Fruit fly (Drosophila melanogaster): ENCODE measurements around the gene CG5399.
A peak's percentile ranks its signal among the peaks of the same experiment; 100 is the strongest.

The CG5399 gene

DNA sequence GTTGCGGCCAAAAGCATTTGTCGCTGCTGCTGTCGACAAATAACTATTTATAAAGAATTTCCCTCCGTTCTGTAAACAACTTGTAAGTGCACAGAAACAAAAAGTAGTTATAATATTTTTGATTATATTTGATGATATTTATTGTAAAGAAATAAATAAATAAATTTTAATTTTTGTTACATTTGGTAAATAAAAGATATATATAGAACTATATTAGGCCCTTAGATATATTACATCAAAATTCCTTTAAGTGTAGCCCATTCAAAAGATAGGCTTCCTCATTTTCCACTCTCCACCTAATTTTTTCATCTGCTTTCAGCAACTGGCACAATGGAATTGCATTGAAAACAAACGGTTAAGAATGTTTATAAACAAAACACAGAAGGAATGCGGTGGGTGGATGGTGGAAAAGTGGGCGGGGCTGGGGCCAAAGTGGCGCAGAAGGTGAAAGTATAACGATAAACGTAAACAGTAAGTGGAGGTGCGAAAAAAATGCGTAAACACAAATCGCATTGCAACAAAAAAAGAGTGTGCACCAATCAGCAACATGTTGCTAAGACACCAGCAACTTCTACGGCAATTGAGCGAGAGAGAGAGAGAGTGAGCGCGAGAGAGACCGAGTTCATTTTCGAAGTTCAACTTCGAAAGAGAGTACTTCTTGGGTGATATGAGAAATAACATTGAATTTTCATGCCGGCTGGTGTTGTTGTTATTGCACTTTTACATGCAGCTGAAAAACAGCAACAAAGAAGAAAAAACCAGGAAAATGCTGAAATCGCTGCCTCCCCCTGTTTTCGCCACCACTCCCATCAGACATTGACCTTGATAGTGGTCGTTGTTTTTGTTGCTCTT, 30.5 kb upstream of the CG5399 start:
- no peak for TF ChIP-seq CG15710 (tag; optimal IDR thresholded peaks at IDR 0.05)
- TF ChIP-seq CG13204 (GFP tag; optimal IDR thresholded peaks at IDR 0.05): no peak
- TF ChIP-seq Pif1B (GFP tag; optimal IDR thresholded peaks at IDR 0.05): no peak
- no peak; the same call in 1 of the 2 replicates for TF ChIP-seq Ets98B (GFP tag; IDR thresholded peaks at IDR 0.05)
- TF ChIP-seq D1 (tag; optimal IDR thresholded peaks at IDR 0.05): no peak
- TF ChIP-seq CG34367 (tag; optimal IDR thresholded peaks at IDR 0.05): no peak
- TF ChIP-seq CG10348 (GFP tag; IDR thresholded peaks at IDR 0.05): no peak
- TF ChIP-seq CG12605 (GFP tag; IDR thresholded peaks at IDR 0.05): peak; percentile 34; the same call in 1 of the 2 replicates
- TF ChIP-seq Pif1A (GFP tag; optimal IDR thresholded peaks at IDR 0.05): no peak
- TF ChIP-seq CG32121 (GFP tag; IDR thresholded peaks at IDR 0.05): no peak
- peak; percentile 49; the same call in 1 of the 3 replicates for TF ChIP-seq CG4496 (GFP tag; IDR thresholded peaks at IDR 0.05)
- no peak for TF ChIP-seq Snoo (tag; optimal IDR thresholded peaks at IDR 0.05)
- TF ChIP-seq CG17806 (tag; optimal IDR thresholded peaks at IDR 0.05): no peak
- TF ChIP-seq CG14655 (GFP tag; optimal IDR thresholded peaks at IDR 0.05): no peak
- peak; percentile 54 for TF ChIP-seq EcR (GFP tag; optimal IDR thresholded peaks at IDR 0.05)
- TF ChIP-seq rn (GFP tag; IDR thresholded peaks at IDR 0.05): no peak
- 0 out of 3 replicates have a peak, but pooled peaks have one; percentile 16 for TF ChIP-seq fd96Ca (GFP tag; IDR thresholded peaks at IDR 0.05)

DNA sequence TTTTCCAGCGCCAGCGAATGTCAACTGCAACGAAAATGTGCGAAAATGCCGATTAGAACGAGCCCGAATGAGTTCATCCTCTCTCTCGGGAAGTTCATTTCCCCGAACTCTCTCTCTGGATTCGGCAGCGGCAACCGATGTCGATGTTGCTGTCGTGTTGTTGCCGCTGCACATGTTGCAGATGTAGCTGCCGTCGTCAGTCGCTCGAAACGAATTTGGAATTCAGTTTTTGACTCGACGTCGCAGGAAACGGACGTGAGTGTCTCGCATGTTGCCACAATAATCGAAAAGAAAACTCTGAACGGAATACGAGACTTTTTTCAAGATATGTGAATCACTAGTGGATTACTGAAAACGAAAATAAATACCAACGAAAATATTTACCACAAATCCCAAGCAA, 29.1 kb upstream of the CG5399 start, which contains the start of gene pxb:
Gene pxb (plus strand): TSS at position 222 of the 400 bp plus-strand sequence.
- TF ChIP-seq CG15710 (tag; optimal IDR thresholded peaks at IDR 0.05) (no peak), CG14655 (GFP tag; optimal IDR thresholded peaks at IDR 0.05) (no peak), Snoo (tag; optimal IDR thresholded peaks at IDR 0.05) (peak; percentile 18), D1 (tag; optimal IDR thresholded peaks at IDR 0.05) (no peak), fd96Ca (GFP tag; IDR thresholded peaks at IDR 0.05) (peak; percentile 48; the same call in 1 of the 3 replicates), CG10348 (GFP tag; IDR thresholded peaks at IDR 0.05) (no peak), CG17806 (tag; optimal IDR thresholded peaks at IDR 0.05) (no peak), CG8159 (tag; optimal IDR thresholded peaks at IDR 0.05) (peak; percentile 3), CG9948 (tag; optimal IDR thresholded peaks at IDR 0.05) (no peak), Pif1A (GFP tag; optimal IDR thresholded peaks at IDR 0.05) (peak; percentile 2), CG4496 (GFP tag; IDR thresholded peaks at IDR 0.05) (peak; percentile 44; the same call in 1 of the 3 replicates), gl (tag; optimal IDR thresholded peaks at IDR 0.05) (no peak), CG12605 (GFP tag; IDR thresholded peaks at IDR 0.05) (peak; percentile 31; the same call in 1 of the 2 replicates), Ets98B (GFP tag; IDR thresholded peaks at IDR 0.05) (peak; percentile 63; the same call in 1 of the 2 replicates), CG34367 (tag; optimal IDR thresholded peaks at IDR 0.05) (no peak), rn (GFP tag; IDR thresholded peaks at IDR 0.05) (no peak), EcR (GFP tag; optimal IDR thresholded peaks at IDR 0.05) (peak; percentile 33), Pif1B (GFP tag; optimal IDR thresholded peaks at IDR 0.05) (peak; percentile 25), CG32121 (GFP tag; IDR thresholded peaks at IDR 0.05) (peak; percentile 35; the same call in 1 of the 2 replicates), CG13204 (GFP tag; optimal IDR thresholded peaks at IDR 0.05) (peak; percentile 39), CG8301 (tag; optimal IDR thresholded peaks at IDR 0.05) (no peak)

DNA sequence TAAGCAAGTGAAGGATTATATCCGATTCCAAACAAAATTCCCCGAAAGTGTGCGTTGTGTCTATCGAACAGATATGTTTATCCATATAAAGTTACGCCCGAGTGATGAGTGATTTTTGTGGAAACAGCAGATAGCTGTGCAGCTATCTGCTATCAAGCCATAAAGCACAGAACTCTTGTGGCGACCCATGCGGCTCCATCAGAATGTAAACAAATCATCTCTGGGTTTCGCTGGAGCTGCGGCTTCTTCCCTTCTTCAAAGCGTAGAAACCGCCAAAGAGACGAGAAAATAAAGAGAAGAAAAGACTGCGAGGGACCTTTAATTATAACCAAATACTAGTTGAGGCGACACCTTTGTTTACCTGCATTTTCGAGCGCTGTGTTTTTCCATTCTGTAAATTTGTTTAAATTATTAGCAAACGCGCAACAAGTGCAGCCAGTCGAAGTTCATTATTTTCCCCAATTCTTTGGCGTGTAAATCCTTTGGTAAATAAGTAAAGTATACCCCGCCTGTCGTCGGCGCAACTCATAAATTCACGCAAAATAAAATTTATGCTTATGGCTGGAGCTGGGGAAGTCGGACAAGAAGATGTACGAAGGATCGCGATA, 28.0 kb upstream of the CG5399 start:
- no peak for TF ChIP-seq CG13204 (GFP tag; optimal IDR thresholded peaks at IDR 0.05)
- TF ChIP-seq CG15710 (tag; optimal IDR thresholded peaks at IDR 0.05): no peak
- no peak for TF ChIP-seq CG10348 (GFP tag; IDR thresholded peaks at IDR 0.05)
- no peak for TF ChIP-seq Pif1B (GFP tag; optimal IDR thresholded peaks at IDR 0.05)
- TF ChIP-seq CG8301 (tag; optimal IDR thresholded peaks at IDR 0.05): no peak
- no peak for TF ChIP-seq fd96Ca (GFP tag; IDR thresholded peaks at IDR 0.05)
- TF ChIP-seq CG12605 (GFP tag; IDR thresholded peaks at IDR 0.05): no peak
- TF ChIP-seq gl (tag; optimal IDR thresholded peaks at IDR 0.05): no peak
- no peak for TF ChIP-seq CG32121 (GFP tag; IDR thresholded peaks at IDR 0.05)
- TF ChIP-seq CG9948 (tag; optimal IDR thresholded peaks at IDR 0.05): no peak
- TF ChIP-seq Pif1A (GFP tag; optimal IDR thresholded peaks at IDR 0.05): no peak
- TF ChIP-seq Ets98B (GFP tag; IDR thresholded peaks at IDR 0.05): no peak
- no peak for TF ChIP-seq Snoo (tag; optimal IDR thresholded peaks at IDR 0.05)
- no peak for TF ChIP-seq CG34367 (tag; optimal IDR thresholded peaks at IDR 0.05)
- no peak for TF ChIP-seq rn (GFP tag; IDR thresholded peaks at IDR 0.05)
- no peak for TF ChIP-seq CG8159 (tag; optimal IDR thresholded peaks at IDR 0.05)
- TF ChIP-seq EcR (GFP tag; optimal IDR thresholded peaks at IDR 0.05): no peak

DNA sequence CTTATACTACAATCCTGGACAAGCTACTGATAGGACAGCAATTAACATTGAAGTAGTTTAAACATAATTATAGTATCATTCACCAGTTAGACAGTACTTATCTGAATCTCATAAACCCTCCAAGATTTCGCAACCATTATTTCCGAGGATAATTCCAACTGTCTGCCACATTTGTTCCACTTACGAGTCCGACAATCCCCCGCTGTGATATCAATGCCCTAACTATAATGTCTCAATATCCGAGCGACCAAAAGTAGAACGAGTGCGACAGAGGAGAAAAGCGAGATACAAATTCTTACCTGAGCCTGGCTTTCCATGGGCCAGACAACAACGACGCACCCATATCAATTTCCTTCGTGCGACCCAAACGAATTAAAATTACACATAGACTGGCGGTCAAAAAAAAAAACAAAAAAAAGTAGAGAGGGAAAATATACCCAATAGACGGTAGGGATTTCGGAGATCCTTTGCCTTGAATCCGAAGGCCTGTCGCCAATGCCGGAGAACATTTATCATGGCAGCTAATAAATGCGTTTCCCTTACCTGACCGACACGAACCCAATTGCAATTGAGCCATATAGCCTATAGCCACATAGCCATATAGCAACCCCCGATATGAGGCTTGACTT, 26.1 kb upstream of the CG5399 start:
- TF ChIP-seq CG8301 (tag; optimal IDR thresholded peaks at IDR 0.05): no peak
- TF ChIP-seq CG14655 (GFP tag; optimal IDR thresholded peaks at IDR 0.05): no peak
- TF ChIP-seq CG4496 (GFP tag; IDR thresholded peaks at IDR 0.05): no peak
- TF ChIP-seq Pif1A (GFP tag; optimal IDR thresholded peaks at IDR 0.05): no peak
- TF ChIP-seq CG34367 (tag; optimal IDR thresholded peaks at IDR 0.05): no peak
- TF ChIP-seq CG32121 (GFP tag; IDR thresholded peaks at IDR 0.05): no peak
- no peak for TF ChIP-seq D1 (tag; optimal IDR thresholded peaks at IDR 0.05)
- no peak for TF ChIP-seq rn (GFP tag; IDR thresholded peaks at IDR 0.05)
- no peak for TF ChIP-seq EcR (GFP tag; optimal IDR thresholded peaks at IDR 0.05)
- no peak for TF ChIP-seq Ets98B (GFP tag; IDR thresholded peaks at IDR 0.05)
- no peak for TF ChIP-seq gl (tag; optimal IDR thresholded peaks at IDR 0.05)
- no peak for TF ChIP-seq CG17806 (tag; optimal IDR thresholded peaks at IDR 0.05)
- TF ChIP-seq CG12605 (GFP tag; IDR thresholded peaks at IDR 0.05): no peak

All from whole organism, pupa.